Worm (Caenorhabditis elegans): ENCODE measurements around the gene Y69A2AR.19.

Gene Y69A2AR.19

ce11 chrIV:2488520-2488919, at the start of gene Y69A2AR.19:
Gene Y69A2AR.19, plus strand, starts transcription at chrIV:2488820.
- no peak for TF ChIP-seq dao-5 (tag; optimal IDR thresholded peaks at IDR 0.05)
- no peak for TF ChIP-seq him-1 (tag; optimal IDR thresholded peaks at IDR 0.05)
- TF ChIP-seq W03F9.2 (tag; optimal IDR thresholded peaks at IDR 0.05) = no peak

DNA sequence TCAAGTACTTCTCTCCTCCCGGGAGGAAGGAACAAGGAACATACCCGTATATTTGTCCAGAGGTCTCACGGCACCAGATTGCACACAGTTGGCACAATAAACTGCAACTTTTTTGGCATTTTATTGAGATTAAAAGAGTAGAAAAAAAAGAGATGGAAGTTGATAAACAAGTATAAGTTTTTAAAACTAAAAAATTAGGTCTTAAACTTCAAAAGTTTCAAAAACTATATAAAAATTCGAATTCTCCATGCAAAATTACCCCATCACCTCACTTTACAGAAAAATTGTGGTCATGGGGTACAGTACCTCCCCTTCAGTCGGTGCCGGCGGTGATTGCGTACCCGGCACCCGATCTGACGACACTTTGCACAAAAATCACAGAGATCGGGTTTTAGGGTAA, 37.4 kb upstream of the Y69A2AR.19 start, which contains the start of gene C45G7.13:
C45G7.13 (minus strand) TSS at position 101 of the 400 bp plus-strand sequence.
- TF ChIP-seq W03F9.2 (tag; optimal IDR thresholded peaks at IDR 0.05) (no peak), dao-5 (tag; optimal IDR thresholded peaks at IDR 0.05) (no peak), him-1 (tag; optimal IDR thresholded peaks at IDR 0.05) (no peak)

- TF ChIP-seq W03F9.2 (tag; optimal IDR thresholded peaks at IDR 0.05) (no peak), dao-5 (tag; optimal IDR thresholded peaks at IDR 0.05) (no peak), him-1 (tag; optimal IDR thresholded peaks at IDR 0.05) (no peak)
These were observed 37.0 kb upstream of the Y69A2AR.19 start for ce11 chrIV:2451655-2452054.

DNA sequence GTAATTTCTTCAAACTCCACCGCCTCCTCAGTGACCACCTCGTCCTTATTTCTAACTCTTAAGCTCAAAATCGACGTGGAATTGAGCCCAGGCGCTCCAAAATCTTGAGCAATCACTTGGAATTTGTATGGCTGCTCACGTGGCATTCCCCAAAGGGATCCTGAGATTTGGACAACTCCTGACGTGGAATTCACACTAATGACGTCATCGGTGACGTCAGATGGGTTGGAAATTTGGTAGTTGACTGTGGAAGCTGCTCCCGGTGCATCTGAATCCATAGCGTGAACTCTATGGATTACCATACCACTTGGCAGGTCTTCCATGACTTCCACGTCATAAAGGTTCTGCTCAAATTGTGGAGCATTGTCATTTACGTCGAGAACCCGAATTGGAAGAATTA, 33.5 kb upstream of the Y69A2AR.19 start:
- TF ChIP-seq dao-5 (tag; optimal IDR thresholded peaks at IDR 0.05) (no peak), him-1 (tag; optimal IDR thresholded peaks at IDR 0.05) (no peak)

DNA sequence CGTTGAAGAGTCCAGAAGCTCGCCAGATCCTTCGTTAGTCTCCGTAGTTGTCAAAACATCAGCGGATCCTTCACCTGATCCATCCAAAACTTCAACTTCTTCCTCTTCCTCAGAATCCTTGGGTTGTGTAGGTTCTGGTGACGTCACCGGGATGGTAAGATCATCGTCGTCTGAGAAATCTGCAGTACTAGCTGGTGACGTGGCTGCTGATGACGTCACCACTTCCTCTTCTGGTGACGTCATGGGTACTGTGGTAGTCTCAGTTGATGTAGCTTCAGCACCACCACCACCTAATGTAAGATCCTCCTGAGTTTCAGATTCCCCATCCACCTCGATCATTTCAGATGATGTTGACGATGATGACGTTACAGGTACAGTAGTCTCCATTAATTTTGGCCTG, 27.2 kb upstream of the Y69A2AR.19 start:
- no peak for TF ChIP-seq him-1 (tag; optimal IDR thresholded peaks at IDR 0.05)
- TF ChIP-seq dao-5 (tag; optimal IDR thresholded peaks at IDR 0.05) = no peak
- no peak for TF ChIP-seq W03F9.2 (tag; optimal IDR thresholded peaks at IDR 0.05)

DNA sequence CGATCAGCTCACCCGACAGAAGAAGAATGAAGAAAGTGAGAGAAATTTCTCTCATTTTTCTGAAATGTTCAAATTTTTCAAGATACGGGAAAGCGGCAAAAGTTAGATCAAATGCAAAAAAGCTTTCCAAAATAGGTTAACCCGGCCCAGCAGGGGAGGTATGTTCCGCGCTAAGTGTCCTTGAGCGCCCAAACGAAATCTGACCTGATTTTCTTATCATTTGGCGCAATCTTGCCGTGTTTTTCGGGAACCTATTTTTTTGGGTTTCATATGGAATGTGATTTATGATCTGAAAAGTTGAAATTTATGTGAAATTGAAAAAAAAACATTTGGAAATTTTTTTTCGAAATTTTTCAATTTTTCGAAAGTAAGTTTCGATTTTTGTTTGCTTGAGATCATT, 25.3 kb upstream of the Y69A2AR.19 start, which contains the start of gene cdh-10:
cdh-10 (minus strand) TSS at position 59 of the 400 bp plus-strand sequence.
- TF ChIP-seq W03F9.2 (tag; optimal IDR thresholded peaks at IDR 0.05) = no peak
- TF ChIP-seq him-1 (tag; optimal IDR thresholded peaks at IDR 0.05) = no peak
- TF ChIP-seq dao-5 (tag; optimal IDR thresholded peaks at IDR 0.05) = no peak

- TF ChIP-seq W03F9.2 (tag; optimal IDR thresholded peaks at IDR 0.05) (no peak), him-1 (tag; optimal IDR thresholded peaks at IDR 0.05) (no peak), dao-5 (tag; optimal IDR thresholded peaks at IDR 0.05) (no peak)
These were observed 24.5 kb upstream of the Y69A2AR.19 start, which contains the start of gene ilys-3 for ce11 chrIV:2464156-2464555. Gene ilys-3, plus strand, starts transcription at chrIV:2464456.

ce11 chrIV:2466249-2466648, 22.4 kb upstream of the Y69A2AR.19 start:
- TF ChIP-seq him-1 (tag; optimal IDR thresholded peaks at IDR 0.05) = no peak

ce11 chrIV:2467378-2467777, 21.2 kb upstream of the Y69A2AR.19 start, which contains the start of gene ilys-2:
Gene ilys-2, plus strand, starts transcription at chrIV:2467678.
- TF ChIP-seq dao-5 (tag; optimal IDR thresholded peaks at IDR 0.05) (no peak), him-1 (tag; optimal IDR thresholded peaks at IDR 0.05) (no peak), W03F9.2 (tag; optimal IDR thresholded peaks at IDR 0.05) (no peak)

DNA sequence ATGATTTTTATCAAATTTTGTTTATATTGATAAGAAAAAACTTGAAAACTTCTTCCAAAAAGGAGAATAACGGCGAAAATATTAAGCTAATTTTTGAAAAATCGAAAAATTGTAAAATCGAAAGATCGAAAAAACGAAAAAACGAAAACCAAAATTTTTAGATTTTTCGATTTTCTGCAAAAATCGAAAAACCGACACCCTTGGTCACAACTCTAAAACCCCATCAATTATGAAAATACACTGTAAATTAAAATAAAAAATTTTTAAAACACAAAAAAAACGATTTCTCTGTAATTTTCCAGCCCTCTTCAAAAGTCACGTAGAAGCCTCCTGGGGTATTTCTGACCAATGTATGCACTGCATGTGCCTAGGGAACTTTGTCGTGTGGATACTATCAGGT, 18.5 kb upstream of the Y69A2AR.19 start, which contains the start of gene ilys-1:
ilys-1 (plus strand) TSS at position 301 of the 400 bp plus-strand sequence.
- TF ChIP-seq W03F9.2 (tag; optimal IDR thresholded peaks at IDR 0.05) (no peak), dao-5 (tag; optimal IDR thresholded peaks at IDR 0.05) (no peak), him-1 (tag; optimal IDR thresholded peaks at IDR 0.05) (no peak)

- TF ChIP-seq W03F9.2 (tag; optimal IDR thresholded peaks at IDR 0.05) (no peak), him-1 (tag; optimal IDR thresholded peaks at IDR 0.05) (no peak), dao-5 (tag; optimal IDR thresholded peaks at IDR 0.05) (no peak)
These were observed 12.2 kb upstream of the Y69A2AR.19 start, which contains the start of gene grd-16 for ce11 chrIV:2476386-2476785. Gene grd-16, plus strand, starts transcription at chrIV:2476686.

ce11 chrIV:2481955-2482354, 6.7 kb upstream of the Y69A2AR.19 start, which contains the start of gene Y69A2AL.2:
Gene Y69A2AL.2, plus strand, starts transcription at chrIV:2482255.
- no peak for TF ChIP-seq him-1 (tag; optimal IDR thresholded peaks at IDR 0.05)
- no peak for TF ChIP-seq dao-5 (tag; optimal IDR thresholded peaks at IDR 0.05)
- TF ChIP-seq W03F9.2 (tag; optimal IDR thresholded peaks at IDR 0.05) = no peak

DNA sequence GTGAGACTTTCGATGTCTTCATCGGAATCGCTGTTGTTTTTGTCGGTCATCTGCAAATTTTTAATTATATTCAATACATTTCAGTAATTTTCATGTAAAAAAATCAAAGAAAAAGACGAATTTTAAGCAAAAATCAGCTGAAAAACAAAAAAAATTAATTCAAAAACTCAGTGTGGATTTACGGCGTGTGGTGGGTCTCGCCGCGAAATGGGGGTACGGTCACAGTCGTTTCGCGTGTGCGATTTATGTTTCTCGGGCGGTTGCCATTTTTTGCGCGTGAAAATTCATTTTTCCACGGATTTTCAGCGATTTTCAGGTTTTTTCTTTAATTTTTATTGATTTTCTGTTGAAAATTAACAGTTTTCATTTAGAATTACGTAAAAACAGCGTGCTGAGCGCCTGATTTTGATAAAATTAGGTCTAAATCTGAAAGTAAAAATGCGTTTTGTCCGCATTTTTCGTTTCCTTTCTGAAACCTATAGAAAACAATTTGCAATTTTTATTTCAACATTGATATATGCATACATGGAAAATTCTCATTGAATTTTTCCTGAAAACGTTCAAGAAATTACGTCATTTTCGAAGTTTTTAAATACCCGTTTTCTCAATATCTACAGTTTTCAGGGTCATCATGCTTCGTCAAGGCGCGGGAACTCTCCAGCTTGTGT, 6.6 kb downstream of the Y69A2AR.19 start, which contains the start of the genes ccdc-12 and Y69A2AR.18:
ccdc-12 (minus strand) TSS at position 57 of the 668 bp plus-strand sequence.
Y69A2AR.18 (plus strand) TSS at position 618 of the 668 bp plus-strand sequence.
- TF ChIP-seq W03F9.2 (tag; optimal IDR thresholded peaks at IDR 0.05) (no peak), dao-5 (tag; optimal IDR thresholded peaks at IDR 0.05) (no peak), him-1 (tag; optimal IDR thresholded peaks at IDR 0.05) (no peak)

DNA sequence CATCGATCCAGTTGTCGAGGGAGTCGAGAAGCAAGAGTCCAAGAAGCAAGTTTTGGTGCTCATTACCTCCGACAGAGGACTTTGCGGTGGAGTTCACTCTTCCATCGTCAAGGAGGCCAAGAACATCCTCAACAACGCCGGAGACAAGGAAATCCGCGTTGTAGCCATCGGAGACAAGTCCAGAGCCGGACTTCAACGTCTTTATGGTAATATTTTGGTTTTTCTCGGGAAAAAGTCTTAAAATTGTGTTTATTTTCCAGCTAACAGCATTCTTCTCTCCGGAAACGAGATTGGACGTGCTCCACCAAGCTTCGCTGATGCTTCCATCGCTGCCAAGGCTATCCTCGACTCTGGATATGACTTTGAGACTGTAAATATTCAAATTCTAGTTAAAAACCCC, 7.5 kb downstream of the Y69A2AR.19 start:
- no peak for TF ChIP-seq him-1 (tag; optimal IDR thresholded peaks at IDR 0.05)
- no peak for TF ChIP-seq dao-5 (tag; optimal IDR thresholded peaks at IDR 0.05)
